Fruit fly (Drosophila melanogaster) whole organism, embryonic: ENCODE measurements around the gene CG7094.

ENCODE experiments used
- CG10267 ChIP-seq: fragments of 200-800 bp; sonication (Bioruptor generic); optimal IDR thresholded peaks from 2 replicates; lab custom pipeline; 2018; ENCODE audit warnings: missing biosample characterization, mild to moderate bottlenecking, missing genetic modification characterization, moderate library complexity
- CG12236 ChIP-seq: fragments of 200-800 bp; sonication (Bioruptor generic); optimal IDR thresholded peaks from 2 replicates; lab custom pipeline; 2016; ENCODE audit warnings: missing biosample characterization, missing genetic modification characterization
- CG13894 ChIP-seq: fragments of 200-800 bp; sonication (Bioruptor generic); optimal IDR thresholded peaks from 3 replicates; lab custom pipeline; 2018; ENCODE audit warnings: missing biosample characterization, mild to moderate bottlenecking, missing genetic modification characterization, moderate library complexity
- CG15011 ChIP-seq: fragments of 200-800 bp; sonication (Bioruptor generic); optimal IDR thresholded peaks from 3 replicates; lab custom pipeline; 2018; ENCODE audit warnings: missing biosample characterization, mild to moderate bottlenecking, missing genetic modification characterization
- CG15073 ChIP-seq: fragments of 200-800 bp; sonication (Bioruptor generic); optimal IDR thresholded peaks from 2 replicates; lab custom pipeline; 2016; ENCODE audit warnings: missing biosample characterization, missing genetic modification characterization
- CG1603 ChIP-seq: fragments of 200-800 bp; sonication (Bioruptor generic); optimal IDR thresholded peaks from 2 replicates; lab custom pipeline; 2019; ENCODE audit warnings: missing biosample characterization, mild to moderate bottlenecking, missing genetic modification characterization, moderate library complexity
- CG17612 ChIP-seq: fragments of 200-800 bp; sonication (Bioruptor generic); IDR thresholded peaks from 2 replicates; pipeline ENCODE4 v1.3.6; 2022; ENCODE audit warnings: missing biosample characterization, missing genetic modification characterization
- CG18262 ChIP-seq: fragments of 200-800 bp; optimal IDR thresholded peaks from 3 replicates; lab custom pipeline; 2019; ENCODE audit warnings: missing biosample characterization, mild to moderate bottlenecking, missing genetic modification characterization, moderate library complexity
- CG2199 ChIP-seq: fragments of 200-800 bp; sonication (Bioruptor generic); IDR thresholded peaks from 3 replicates; pipeline ENCODE4 v1.3.6; 2022; ENCODE audit warnings: missing biosample characterization, missing genetic modification characterization
- CG31441 ChIP-seq: fragments of 200-800 bp; sonication (Bioruptor generic); IDR thresholded peaks from 2 replicates; pipeline ENCODE4 v1.3.6; 2022; ENCODE audit warnings: missing biosample characterization, missing genetic modification characterization
- CG33557 ChIP-seq: fragments of 200-800 bp; sonication (Bioruptor generic); optimal IDR thresholded peaks from 2 replicates; lab custom pipeline; 2019; ENCODE audit warnings: missing biosample characterization, mild to moderate bottlenecking, missing genetic modification characterization, moderate library complexity
- CG3407 ChIP-seq: fragments of 200-800 bp; sonication (Bioruptor generic); optimal IDR thresholded peaks from 2 replicates; lab custom pipeline; 2018; ENCODE audit warnings: missing biosample characterization, mild to moderate bottlenecking, missing genetic modification characterization
- CG42726 ChIP-seq: fragments of 200-800 bp; sonication (Bioruptor generic); IDR thresholded peaks from 2 replicates; pipeline ENCODE4 v1.3.6; 2022; ENCODE audit warnings: missing biosample characterization, missing genetic modification characterization; ENCODE audit not compliant: partially characterized antibody
- CG6175 ChIP-seq: fragments of 200-800 bp; sonication (Bioruptor generic); IDR thresholded peaks from 3 replicates; pipeline ENCODE4 v1.3.6; 2022; ENCODE audit warnings: missing biosample characterization, missing genetic modification characterization
- CG7928 ChIP-seq: fragments of 200-800 bp; sonication (Bioruptor generic); optimal IDR thresholded peaks from 2 replicates; lab custom pipeline; 2017; ENCODE audit warnings: missing biosample characterization, mild to moderate bottlenecking, missing genetic modification characterization
- CG7987 ChIP-seq: fragments of 200-800 bp; sonication (Bioruptor generic); optimal IDR thresholded peaks from 2 replicates; lab custom pipeline; 2018; ENCODE audit warnings: missing biosample characterization, mild to moderate bottlenecking, missing genetic modification characterization, moderate library complexity
- Dfd ChIP-seq, 2 experiments: fragments of >200 bp; optimal IDR thresholded peaks; 2 replicates each; lab custom pipeline; 2017; ENCODE audit warnings: missing biosample characterization in 2 of 2, missing genetic modification characterization in 2 of 2
- Dip3 ChIP-seq: fragments of 200-800 bp; sonication (Bioruptor generic); optimal IDR thresholded peaks from 3 replicates; lab custom pipeline; 2016; ENCODE audit warnings: missing biosample characterization, missing genetic modification characterization
- GATAe ChIP-seq: fragments of 200-800 bp; sonication (Bioruptor generic); conservative IDR thresholded peaks from 2 replicates; pipeline ENCODE4 v1.3.6; 2022; ENCODE audit warnings: missing biosample characterization, missing genetic modification characterization
- NC2β ChIP-seq: fragments of 200-800 bp; sonication (Bioruptor generic); optimal IDR thresholded peaks from 2 replicates; lab custom pipeline; 2016; ENCODE audit warnings: missing biosample characterization, missing genetic modification characterization
- Nf-YC ChIP-seq: fragments of 200-800 bp; optimal IDR thresholded peaks from 3 replicates; lab custom pipeline; 2019; ENCODE audit warnings: missing biosample characterization, mild to moderate bottlenecking, missing genetic modification characterization, moderate library complexity
- Ravus ChIP-seq: fragments of 200-800 bp; sonication (Bioruptor generic); IDR thresholded peaks from 2 replicates; pipeline ENCODE4 v1.3.6; 2022; ENCODE audit warnings: missing biosample characterization, missing genetic modification characterization
- Stat92E ChIP-seq, 3 experiments: fragments of >200 bp in 2 of 3; fragments of 200-800 bp in 1 of 3; sonication (Bioruptor generic) in 1 of 3; optimal IDR thresholded peaks; 2 replicates each; lab custom pipeline; 2017 to 2019; ENCODE audit warnings: missing biosample characterization in 3 of 3, missing genetic modification characterization in 3 of 3, mild to moderate bottlenecking in 1 of 3, moderate library complexity in 1 of 3
- bcd ChIP-seq: fragments of 200-800 bp; sonication (Bioruptor generic); optimal IDR thresholded peaks from 2 replicates; lab custom pipeline; 2017; ENCODE audit warnings: missing biosample characterization, mild to moderate bottlenecking, missing genetic modification characterization
- cas ChIP-seq: fragments of 200-800 bp; sonication (Bioruptor generic); IDR thresholded peaks from 2 replicates; pipeline ENCODE4 v1.3.6; 2022; ENCODE audit warnings: missing biosample characterization, missing genetic modification characterization
- chn ChIP-seq: fragments of 200-800 bp; sonication (Bioruptor generic); optimal IDR thresholded peaks from 2 replicates; lab custom pipeline; 2016; ENCODE audit warnings: missing biosample characterization, missing genetic modification characterization
- esg ChIP-seq: fragments of 200-800 bp; sonication (Bioruptor generic); conservative IDR thresholded peaks from 2 replicates; pipeline ENCODE4 v1.3.6; 2022; ENCODE audit warnings: missing biosample characterization, missing genetic modification characterization
- fd3F ChIP-seq: fragments of 200-800 bp; sonication (Bioruptor generic); optimal IDR thresholded peaks from 2 replicates; lab custom pipeline; 2018; ENCODE audit warnings: missing biosample characterization, mild to moderate bottlenecking, missing genetic modification characterization, moderate library complexity
- grau ChIP-seq: fragments of 200-800 bp; optimal IDR thresholded peaks from 3 replicates; lab custom pipeline; 2019; ENCODE audit warnings: missing biosample characterization, mild to moderate bottlenecking, missing genetic modification characterization, moderate library complexity
- gsb-n ChIP-seq: fragments of 200-800 bp; sonication (Bioruptor generic); optimal IDR thresholded peaks from 3 replicates; lab custom pipeline; 2018; ENCODE audit warnings: missing biosample characterization, mild to moderate bottlenecking, missing genetic modification characterization
- lmd ChIP-seq: fragments of 200-800 bp; sonication (Bioruptor generic); IDR thresholded peaks from 2 replicates; pipeline ENCODE4 v1.3.6; 2022; ENCODE audit warnings: missing biosample characterization, missing genetic modification characterization
- nom ChIP-seq: fragments of 200-800 bp; sonication (Bioruptor generic); optimal IDR thresholded peaks from 2 replicates; lab custom pipeline; 2017; ENCODE audit warnings: missing biosample characterization, missing genetic modification characterization, mild to moderate bottlenecking, moderate library complexity, missing genetic modification reagents
- odd ChIP-seq: fragments of 200-800 bp; sonication (Bioruptor generic); optimal IDR thresholded peaks from 2 replicates; lab custom pipeline; 2017; ENCODE audit warnings: missing biosample characterization, mild to moderate bottlenecking, missing genetic modification characterization
- onecut ChIP-seq: fragments of 200-800 bp; sonication (Bioruptor generic); IDR thresholded peaks from 2 replicates; pipeline ENCODE4 v1.3.6; 2022; ENCODE audit warnings: missing biosample characterization, missing genetic modification characterization
- pb ChIP-seq: fragments of 200-800 bp; sonication (Bioruptor generic); optimal IDR thresholded peaks from 3 replicates; lab custom pipeline; 2016; ENCODE audit warnings: missing biosample characterization, missing genetic modification characterization
- pros ChIP-seq: fragments of 200-800 bp; sonication (Bioruptor generic); optimal IDR thresholded peaks from 3 replicates; lab custom pipeline; 2019; ENCODE audit warnings: missing biosample characterization, mild to moderate bottlenecking, missing genetic modification characterization, moderate library complexity
- schlank ChIP-seq: fragments of 200-800 bp; sonication (Bioruptor generic); optimal IDR thresholded peaks from 2 replicates; lab custom pipeline; 2018; ENCODE audit warnings: missing biosample characterization, mild to moderate bottlenecking, missing genetic modification characterization
- sens ChIP-seq: fragments of 200-800 bp; sonication (Bioruptor generic); peaks from one replicate; lab custom pipeline; 2016; ENCODE audit warnings: missing biosample characterization, missing genetic modification characterization
- sima ChIP-seq: fragments of 200-800 bp; sonication (Bioruptor generic); optimal IDR thresholded peaks from 2 replicates; lab custom pipeline; 2016; ENCODE audit warnings: missing biosample characterization, missing genetic modification characterization
- slbo ChIP-seq: fragments of 200-800 bp; sonication (Bioruptor generic); IDR thresholded peaks from 2 replicates; pipeline ENCODE4 v1.3.6; 2022; ENCODE audit warnings: missing biosample characterization, missing genetic modification characterization
- so ChIP-seq: fragments of 200-800 bp; sonication (Bioruptor generic); IDR thresholded peaks from 3 replicates; pipeline ENCODE4 v1.3.6; 2022; ENCODE audit warnings: missing biosample characterization, missing genetic modification characterization
- tx ChIP-seq: fragments of 200-800 bp; sonication (Bioruptor generic); optimal IDR thresholded peaks from 2 replicates; lab custom pipeline; 2016; ENCODE audit warnings: missing biosample characterization, missing genetic modification characterization
- vvl ChIP-seq: fragments of 200-800 bp; sonication (Bioruptor generic); IDR thresholded peaks from 2 replicates; pipeline ENCODE4 v1.3.6; 2022; ENCODE audit warnings: missing biosample characterization, missing genetic modification characterization

CG7094 gene

DNA sequence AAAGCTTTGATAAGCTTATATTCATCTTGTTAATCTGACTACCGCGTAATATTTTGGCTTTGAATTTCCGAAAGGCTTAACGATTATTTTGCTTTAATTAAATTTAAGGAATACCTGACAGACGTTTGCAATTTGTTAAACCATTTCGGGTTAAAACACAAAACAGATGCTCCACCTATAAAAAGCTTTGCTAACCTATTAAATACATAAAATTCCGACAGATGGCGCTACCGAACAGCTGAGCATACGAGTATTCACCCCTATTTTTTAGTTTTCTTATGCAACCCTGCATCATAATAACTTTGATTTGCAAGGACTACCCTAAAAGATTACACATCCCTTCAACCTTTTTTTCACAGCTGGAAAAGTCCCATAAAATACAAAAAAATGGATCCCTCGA is 34.3 kb upstream of the CG7094 start (continued):
- TF ChIP-seq CG12236 (GFP tag; lab: Kevin White, UChicago) (no peak), pb (GFP tag; lab: Kevin White, UChicago) (no peak), CG17612 (GFP tag; lab: Robert Waterston, UW) (no peak), CG15073 (GFP tag; lab: Kevin White, UChicago) (no peak), CG1603 (tag; lab: Kevin White, UChicago) (peak; percentile 23), sima (no peak), nom (GFP tag; lab: Kevin White, UChicago) (no peak), sens (GFP tag; lab: Kevin White, UChicago) (peak; percentile 76), chn (GFP tag; lab: Kevin White, UChicago) (no peak), CG18262 (tag; lab: Kevin White, UChicago) (peak; percentile 42), bcd (GFP tag; lab: Kevin White, UChicago) (no peak), CG7928 (GFP tag; lab: Kevin White, UChicago) (peak; percentile 75), Dip3 (no peak), vvl (peak; percentile 18; the same call in 1 of the 2 replicates), Nf-YC (tag; lab: Kevin White, UChicago) (peak; percentile 28), CG15011 (no peak), tx (GFP tag; lab: Kevin White, UChicago) (no peak), Ravus (no peak), esg (GFP tag; lab: Robert Waterston, UW) (no peak), Dfd (GFP tag; optimal IDR thresholded peaks at IDR 0.05; lab: Kevin White, UChicago) (no peak), CG7987 (no peak), CG13894 (no peak), CG3407 (no peak), CG33557 (GFP tag; lab: Kevin White, UChicago) (no peak), CG6175 (no peak), CG10267 (peak; percentile 16), CG2199 (GFP tag; lab: Robert Waterston, UW) (no peak), cas (GFP tag; lab: Robert Waterston, UW) (no peak), CG42726 (GFP tag; lab: Robert Waterston, UW) (no peak), grau (tag; lab: Kevin White, UChicago) (peak; percentile 47), pros (GFP tag; lab: Kevin White, UChicago) (no peak), NC2β (GFP tag; lab: Kevin White, UChicago) (peak; percentile 7), odd (no peak), CG31441 (GFP tag; lab: Robert Waterston, UW) (no peak), onecut (GFP tag; lab: Robert Waterston, UW) (no peak), schlank (tag; lab: Kevin White, UChicago) (no peak), Stat92E (GFP tag; optimal IDR thresholded peaks at IDR 0.05; lab: Kevin White, UChicago) (no peak), GATAe (GFP tag; lab: Robert Waterston, UW) (no peak), slbo (GFP tag; lab: Robert Waterston, UW) (0 out of 2 replicates have a peak, but pooled peaks have one; percentile 35), gsb-n (tag; lab: Kevin White, UChicago) (peak; percentile 7), fd3F (GFP tag; lab: Kevin White, UChicago) (no peak), lmd (peak; percentile 34; the same call in 1 of the 2 replicates), so (no peak)
